Fruit fly (Drosophila melanogaster) whole organism: ENCODE measurements around the gene CG15177.

Experiments
- CG8478 ChIP-seq: fragments of >200 bp; optimal IDR thresholded peaks from 2 replicates; lab custom pipeline; 2018; ENCODE audit warnings: inconsistent platforms
- Dll ChIP-seq: fragments of >200 bp; optimal IDR thresholded peaks from 2 replicates; lab custom pipeline; 2017
- EcR ChIP-seq, 2 experiments: fragments of >200 bp; optimal IDR thresholded peaks; 2 replicates each; lab custom pipeline; 2017; ENCODE audit warnings: missing biosample characterization in 2 of 2, missing genetic modification characterization in 2 of 2, missing genetic modification reagents in 2 of 2
- pan ChIP-seq: fragments of >200 bp; optimal IDR thresholded peaks from 2 replicates; lab custom pipeline; 2017
- psq ChIP-seq: fragments of >200 bp; optimal IDR thresholded peaks from 2 replicates; lab custom pipeline; 2017
- usp ChIP-seq: fragments of >200 bp; optimal IDR thresholded peaks from 2 replicates; lab custom pipeline; 2017; ENCODE audit warnings: missing biosample characterization, missing genetic modification characterization, mixed read lengths

Gene CG15177

DNA sequence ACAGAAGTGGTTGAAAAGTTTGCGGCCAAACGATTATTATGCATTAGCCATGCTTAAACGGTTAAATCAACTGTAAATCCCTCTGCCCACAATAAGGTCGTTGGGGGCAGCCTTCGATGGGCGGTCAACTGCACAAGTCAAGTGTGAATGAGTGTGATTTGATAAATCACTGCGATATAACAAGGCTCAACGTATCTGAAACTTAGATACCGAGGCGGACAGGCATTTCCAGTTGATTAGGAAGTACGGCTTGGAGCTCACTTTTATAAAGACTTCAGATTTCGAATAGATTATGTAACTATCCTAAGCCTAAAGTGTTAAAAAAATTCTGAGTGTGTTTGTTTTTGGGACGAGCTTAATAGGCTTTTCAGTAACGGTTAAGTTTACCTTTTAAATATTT, 48.6 kb downstream of the CG15177 start, which contains the start of gene CG2336:
TSS of gene CG2336 (plus strand) at position 301 of the 400 bp plus-strand sequence.
- no peak for TF ChIP-seq usp (GFP tag; lab: Kevin White, UChicago)
- no peak for TF ChIP-seq pan (lab: Kevin White, UChicago)
- TF ChIP-seq psq (lab: Kevin White, UChicago): no peak
- no peak for TF ChIP-seq EcR (GFP tag; optimal IDR thresholded peaks at IDR 0.05; lab: Kevin White, UChicago)
- TF ChIP-seq CG8478: no peak
- TF ChIP-seq Dll (lab: Kevin White, UChicago): no peak
